Worm (Caenorhabditis elegans): ENCODE results near the gene ZK353.10.

- TF ChIP-seq ztf-16 (tag; optimal IDR thresholded peaks at IDR 0.05) (no peak), syd-9 (tag; optimal IDR thresholded peaks at IDR 0.05) (peak; percentile 56), che-1 (tag; optimal IDR thresholded peaks at IDR 0.05) (peak; percentile 12), ceh-18 (tag; optimal IDR thresholded peaks at IDR 0.05) (peak; percentile 81), elt-2 (tag; optimal IDR thresholded peaks at IDR 0.05) (peak; percentile 14), pqm-1 (tag; optimal IDR thresholded peaks at IDR 0.05) (no peak), pat-9 (tag; optimal IDR thresholded peaks at IDR 0.05) (no peak), F13H6.1 (tag; optimal IDR thresholded peaks at IDR 0.05) (no peak), pros-1 (tag; optimal IDR thresholded peaks at IDR 0.05) (peak; percentile 40), unc-3 (GFP tag; conservative IDR thresholded peaks at IDR 0.05) (no peak), unc-3 (tag; optimal IDR thresholded peaks at IDR 0.05) (no peak), rnt-1 (tag; optimal IDR thresholded peaks at IDR 0.05) (no peak), ceh-48 (tag; optimal IDR thresholded peaks at IDR 0.05) (no peak), madf-2 (tag; optimal IDR thresholded peaks at IDR 0.05) (no peak)
These were observed 37.8 kb downstream of the ZK353.10 start for ce11 chrIII:8356407-8356881.

All from whole organism, late embryonic.